Fruit fly (Drosophila melanogaster) whole organism, wandering third instar larva: Measurements from ENCODE around the gene Gr93c.

ENCODE experiments used
- Abd-B ChIP-seq: fragments of >200 bp; optimal IDR thresholded peaks from 2 replicates; lab custom pipeline; 2017; ENCODE audit warnings: missing biosample characterization, missing genetic modification characterization
- CG32264 ChIP-seq: fragments of 200-800 bp; sonication (Bioruptor generic); optimal IDR thresholded peaks from 2 replicates; lab custom pipeline; 2016; ENCODE audit warnings: missing biosample characterization, missing genetic modification characterization
- CrebA ChIP-seq: fragments of 200-800 bp; sonication (Bioruptor generic); optimal IDR thresholded peaks from 2 replicates; lab custom pipeline; 2016; ENCODE audit warnings: missing biosample characterization, mild to moderate bottlenecking, missing genetic modification characterization, borderline replicate concordance
- Dfd ChIP-seq: fragments of >200 bp; optimal IDR thresholded peaks from 2 replicates; lab custom pipeline; 2017; ENCODE audit warnings: missing biosample characterization, missing genetic modification characterization
- Dif ChIP-seq: fragments of 200-275, 200-300 bp; sonication (Bioruptor generic); optimal IDR thresholded peaks from 2 replicates; lab custom pipeline; 2018; ENCODE audit warnings: missing biosample characterization, missing genetic modification characterization; ENCODE audit not compliant: partially characterized antibody
- GATAd ChIP-seq: sonication (Bioruptor generic); optimal IDR thresholded peaks from 2 replicates; lab custom pipeline; 2016; ENCODE audit warnings: missing biosample characterization, missing genetic modification characterization
- HLH106 ChIP-seq: fragments of 200-800 bp; optimal IDR thresholded peaks from 3 replicates; lab custom pipeline; 2019; ENCODE audit warnings: missing biosample characterization, mild to moderate bottlenecking, missing genetic modification characterization, moderate library complexity
- Hnf4 ChIP-seq: fragments of 200-800 bp; sonication (Bioruptor generic); optimal IDR thresholded peaks from 2 replicates; lab custom pipeline; 2016; ENCODE audit warnings: missing biosample characterization, mild to moderate bottlenecking, missing genetic modification characterization
- Hr78 ChIP-seq: fragments of >200 bp; optimal IDR thresholded peaks from 2 replicates; lab custom pipeline; 2017; ENCODE audit warnings: missing biosample characterization, missing genetic modification characterization
- Hr83 ChIP-seq: fragments of 200-300 bp; sonication (Bioruptor generic); optimal IDR thresholded peaks from 2 replicates; lab custom pipeline; 2016; ENCODE audit warnings: missing biosample characterization, mild to moderate bottlenecking, missing genetic modification characterization, moderate library complexity; ENCODE audit not compliant: poor library complexity, severe bottlenecking
- Mio ChIP-seq: sonication (Bioruptor generic); optimal IDR thresholded peaks from 2 replicates; lab custom pipeline; 2016; ENCODE audit warnings: missing biosample characterization, missing genetic modification characterization
- N ChIP-seq: fragments of >200 bp; optimal IDR thresholded peaks from 2 replicates; lab custom pipeline; 2018; ENCODE audit warnings: missing biosample characterization, missing external identifiers, missing genetic modification characterization
- OdsH ChIP-seq: fragments of 200-800 bp; sonication (Bioruptor generic); optimal IDR thresholded peaks from 2 replicates; lab custom pipeline; 2016; ENCODE audit warnings: missing biosample characterization, mild to moderate bottlenecking, missing genetic modification characterization
- Rel ChIP-seq, 2 experiments: fragments of 200-800 bp; sonication (Bioruptor generic) in 1 of 2; optimal IDR thresholded peaks; 2 replicates in 1 of 2; 3 replicates in 1 of 2; lab custom pipeline; 2016 to 2019; ENCODE audit warnings: mild to moderate bottlenecking in 2 of 2, missing biosample characterization in 2 of 2, missing genetic modification characterization in 2 of 2, moderate library complexity in 1 of 2
- Sp1 ChIP-seq: fragments of 200-800 bp; sonication (Bioruptor generic); optimal IDR thresholded peaks from 3 replicates; lab custom pipeline; 2019; ENCODE audit warnings: missing biosample characterization, mild to moderate bottlenecking, missing genetic modification characterization, moderate library complexity
- Vsx2 ChIP-seq: fragments of 200-300, 225-300 bp; sonication (Bioruptor generic); optimal IDR thresholded peaks from 2 replicates; lab custom pipeline; 2018; ENCODE audit warnings: missing biosample characterization, missing genetic modification characterization; ENCODE audit not compliant: partially characterized antibody
- br ChIP-seq: fragments of 200-800 bp; sonication (Bioruptor generic); optimal IDR thresholded peaks from 2 replicates; lab custom pipeline; 2016; ENCODE audit warnings: missing biosample characterization, missing genetic modification characterization
- brk ChIP-seq: fragments of 200-800 bp; sonication (Bioruptor generic); optimal IDR thresholded peaks from 2 replicates; lab custom pipeline; 2016; ENCODE audit warnings: missing biosample characterization, mild to moderate bottlenecking, missing genetic modification characterization
- dl ChIP-seq, 2 experiments: fragments of 175-275, 200-275 bp in 1 of 2; fragments of 200-275 bp in 1 of 2; sonication (Bioruptor generic); optimal IDR thresholded peaks; lab custom pipeline; 2018; ENCODE audit warnings: mild to moderate bottlenecking in 2 of 2, missing biosample characterization in 2 of 2, missing genetic modification characterization in 2 of 2, moderate library complexity in 2 of 2; ENCODE audit not compliant: partially characterized antibody in 2 of 2, insufficient read depth in 1 of 2
- dmrt93B ChIP-seq: fragments of 200-800 bp; sonication (Bioruptor generic); optimal IDR thresholded peaks from 2 replicates; lab custom pipeline; 2018; ENCODE audit warnings: missing biosample characterization, mild to moderate bottlenecking, missing genetic modification characterization
- dsf ChIP-seq: sonication (Bioruptor generic); optimal IDR thresholded peaks from 2 replicates; lab custom pipeline; 2016; ENCODE audit warnings: missing biosample characterization, missing genetic modification characterization, borderline replicate concordance
- ey ChIP-seq: fragments of 200-800 bp; sonication (Bioruptor generic); optimal IDR thresholded peaks from 2 replicates; lab custom pipeline; 2016; ENCODE audit warnings: missing biosample characterization, missing genetic modification characterization
- foxo ChIP-seq, 2 experiments: fragments of 200-800 bp; sonication (Bioruptor generic); optimal IDR thresholded peaks; 2 replicates in 1 of 2; 3 replicates in 1 of 2; lab custom pipeline; 2016 to 2017; ENCODE audit warnings: missing biosample characterization in 2 of 2, missing genetic modification characterization in 2 of 2
- jim ChIP-seq: fragments of 175-275, 200-325 bp; sonication (Bioruptor generic); optimal IDR thresholded peaks from 2 replicates; lab custom pipeline; 2016; ENCODE audit warnings: missing biosample characterization, mild to moderate bottlenecking, missing genetic modification characterization
- pan ChIP-seq: fragments of >200 bp; optimal IDR thresholded peaks from 2 replicates; lab custom pipeline; 2017
- psq ChIP-seq: fragments of 200-800 bp; sonication (Bioruptor generic); optimal IDR thresholded peaks from 3 replicates; lab custom pipeline; 2017; ENCODE audit warnings: missing biosample characterization, mild to moderate bottlenecking, missing genetic modification characterization, moderate library complexity
- rgr ChIP-seq: fragments of 200-800 bp; sonication (Bioruptor generic); optimal IDR thresholded peaks from 3 replicates; lab custom pipeline; 2016; ENCODE audit warnings: missing biosample characterization, mild to moderate bottlenecking, missing genetic modification characterization
- sv ChIP-seq: fragments of 200-800 bp; sonication (Bioruptor generic); optimal IDR thresholded peaks from 3 replicates; lab custom pipeline; 2016; ENCODE audit warnings: missing biosample characterization, missing genetic modification characterization
- usp ChIP-seq: fragments of >200 bp; optimal IDR thresholded peaks from 2 replicates; lab custom pipeline; 2017; ENCODE audit warnings: missing biosample characterization, missing genetic modification characterization
- woc ChIP-seq: sonication (Bioruptor generic); optimal IDR thresholded peaks from 2 replicates; lab custom pipeline; 2016; ENCODE audit warnings: missing biosample characterization, mild to moderate bottlenecking, missing genetic modification characterization

The Gr93c gene

DNA sequence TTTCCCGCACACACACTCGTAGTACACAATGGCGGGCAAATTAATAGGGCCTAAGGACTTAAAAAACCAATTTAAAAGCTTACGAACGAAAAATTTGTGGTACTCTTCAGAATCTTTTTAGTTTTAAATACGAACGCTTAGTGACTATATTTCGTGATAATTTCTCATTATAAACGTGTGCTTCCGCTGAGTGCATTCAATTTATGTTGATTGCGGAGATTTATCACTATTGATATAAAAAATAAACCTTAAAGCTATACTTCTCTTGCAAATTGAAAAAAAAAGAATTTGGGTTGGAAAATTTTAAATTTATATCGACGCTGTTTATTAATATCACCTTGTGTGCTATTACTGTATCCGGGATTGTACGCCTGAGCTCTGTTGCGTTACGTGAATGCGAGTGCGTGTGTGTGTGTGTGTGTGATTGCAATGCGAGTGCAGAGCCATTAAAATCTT, 4.0 kb upstream of the Gr93c start (continued):
- TF ChIP-seq woc (GFP tag; lab: Kevin White, UChicago), result peak; percentile 97
- TF ChIP-seq Rel (GFP tag; optimal IDR thresholded peaks at IDR 0.05; lab: Kevin White, UChicago), result peak; percentile 73
- TF ChIP-seq Rel (tag; optimal IDR thresholded peaks at IDR 0.05; lab: Kevin White, UChicago), result peak; percentile 74
- TF ChIP-seq Vsx2 (GFP tag; lab: Kevin White, UChicago), result no peak
- peak; percentile 97 for TF ChIP-seq OdsH (GFP tag; lab: Kevin White, UChicago)
- TF ChIP-seq br, result peak; percentile 95
- no peak for TF ChIP-seq usp
- TF ChIP-seq Dfd (GFP tag; lab: Kevin White, UChicago), result peak; percentile 87
- peak; percentile 93 for TF ChIP-seq CG32264
- no peak for TF ChIP-seq CrebA

DNA sequence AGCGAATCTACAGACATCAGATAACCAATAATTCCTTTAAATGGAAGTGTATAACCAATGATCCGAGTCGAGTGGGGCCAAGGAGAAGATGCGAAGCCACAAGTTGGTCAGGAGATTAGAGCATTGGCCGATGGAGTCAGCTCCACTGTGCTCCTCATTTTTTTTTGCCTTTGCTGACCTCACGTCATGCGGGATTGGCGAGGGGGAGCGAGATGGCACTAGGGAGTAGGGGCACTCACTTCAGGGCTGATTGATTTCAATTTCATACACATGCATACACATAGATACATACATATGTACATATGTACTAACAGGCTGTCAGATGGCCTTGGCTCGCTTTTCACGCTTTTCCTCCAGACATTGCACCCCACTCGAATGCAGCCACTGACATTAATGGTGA, 3.2 kb upstream of the Gr93c start:
- no peak for TF ChIP-seq GATAd (GFP tag; lab: Kevin White, UChicago)
- no peak for TF ChIP-seq br
- no peak for TF ChIP-seq Sp1
- no peak for TF ChIP-seq sv (GFP tag; lab: Kevin White, UChicago)

dm6 chr3R:21847438-21847837, 2.4 kb upstream of the Gr93c start:
- TF ChIP-seq ey (GFP tag; lab: Kevin White, UChicago) (no peak), Rel (GFP tag; optimal IDR thresholded peaks at IDR 0.05; lab: Kevin White, UChicago) (no peak), Rel (tag; optimal IDR thresholded peaks at IDR 0.05; lab: Kevin White, UChicago) (peak; percentile 92), jim (GFP tag; lab: Kevin White, UChicago) (no peak), CG32264 (no peak), rgr (no peak), CrebA (no peak), N (GFP tag; lab: Kevin White, UChicago) (no peak), Hr83 (no peak)

- no peak for TF ChIP-seq Vsx2 (GFP tag; lab: Kevin White, UChicago)
- TF ChIP-seq Abd-B (GFP tag; lab: Kevin White, UChicago), result no peak
Observed at dm6 chr3R:21846559-21846958, 1.5 kb upstream of the Gr93c start, which contains the start of gene Gr93d. Gene Gr93d (minus strand): TSS chr3R:21846659.

DNA sequence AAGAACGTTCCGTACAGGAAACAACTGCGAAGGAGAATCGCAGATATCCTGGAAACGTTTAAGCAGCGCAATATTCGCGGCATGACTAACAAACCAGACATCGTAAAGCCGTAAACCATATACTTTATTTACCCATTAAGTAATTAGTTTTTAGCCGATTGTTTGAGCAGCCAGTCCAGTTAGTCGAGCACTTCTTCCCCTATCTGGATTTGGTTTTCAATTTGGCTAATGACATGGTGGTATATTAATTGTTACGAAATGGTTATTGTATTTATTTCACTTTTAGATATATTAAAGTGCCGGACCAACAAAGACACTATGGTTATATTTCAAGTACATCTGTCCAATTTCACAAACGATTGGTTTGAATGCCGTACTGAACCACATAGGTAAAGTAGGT, 1.4 kb downstream of the Gr93c start, which contains the start of gene Gr93b:
Gr93b (minus strand) TSS at position 101 of the 400 bp plus-strand sequence.
- TF ChIP-seq rgr, result no peak
- no peak for TF ChIP-seq CrebA
- no peak for TF ChIP-seq foxo (GFP tag; optimal IDR thresholded peaks at IDR 0.05; lab: Kevin White, UChicago)
- TF ChIP-seq pan (lab: Kevin White, UChicago), result no peak
- no peak for TF ChIP-seq dsf (GFP tag; lab: Kevin White, UChicago)
- TF ChIP-seq OdsH (GFP tag; lab: Kevin White, UChicago), result no peak
- no peak for TF ChIP-seq Hr78 (GFP tag; lab: Kevin White, UChicago)
- no peak for TF ChIP-seq psq (GFP tag; lab: Kevin White, UChicago)
- no peak for TF ChIP-seq N (GFP tag; lab: Kevin White, UChicago)
- no peak for TF ChIP-seq jim (GFP tag; lab: Kevin White, UChicago)
- TF ChIP-seq usp, result no peak
- TF ChIP-seq brk (GFP tag; lab: Kevin White, UChicago), result no peak
- no peak for TF ChIP-seq Hnf4 (GFP tag; lab: Kevin White, UChicago)
- no peak for TF ChIP-seq HLH106 (tag; lab: Kevin White, UChicago)
- TF ChIP-seq Mio, result no peak
- TF ChIP-seq Dif, result no peak
- TF ChIP-seq GATAd (GFP tag; lab: Kevin White, UChicago), result no peak
- TF ChIP-seq, all 38 proteins: peak for 0

DNA sequence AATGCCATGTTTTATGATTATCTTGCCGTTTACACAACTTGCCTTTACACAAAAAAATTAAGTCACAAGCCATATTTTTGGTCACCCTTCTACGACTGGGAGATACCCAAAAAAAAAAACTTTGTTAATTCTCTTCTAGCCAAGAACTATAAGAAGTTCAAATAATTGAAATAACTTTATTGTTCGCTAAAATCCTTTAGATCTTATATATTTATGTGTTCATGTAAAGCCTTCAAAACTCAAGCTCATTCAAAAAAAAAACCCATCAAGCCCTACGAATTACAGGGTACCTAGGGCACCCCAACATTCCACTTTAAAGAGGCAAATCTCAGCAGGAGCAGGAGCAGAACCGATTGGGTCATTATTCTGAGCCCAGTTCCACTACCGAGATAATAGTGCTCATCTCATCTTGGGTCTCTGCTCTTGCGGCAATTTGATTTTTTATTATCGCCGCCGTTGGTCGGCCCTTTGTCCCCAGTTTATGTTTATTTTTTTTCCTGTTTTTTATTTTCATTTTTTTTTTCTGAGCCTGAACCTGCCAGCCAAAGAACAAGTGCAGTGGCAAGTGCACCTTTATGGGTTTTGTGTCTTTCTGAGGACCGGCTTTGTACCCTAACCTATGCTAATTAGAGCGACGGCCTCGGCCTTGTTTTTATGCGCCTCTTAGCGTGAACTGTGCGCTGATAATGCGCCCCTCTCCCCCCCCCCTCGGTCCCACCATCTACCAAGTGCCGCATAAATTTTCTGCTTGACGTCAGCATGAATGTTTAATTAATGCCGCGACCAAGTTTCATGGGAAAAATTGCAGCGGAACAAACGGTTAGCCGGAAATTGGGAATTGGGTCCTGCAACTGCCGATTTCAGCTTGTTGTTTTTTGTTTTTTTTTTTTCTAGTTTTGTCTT, 3.3 kb downstream of the Gr93c start:
- TF ChIP-seq dl (GFP tag; optimal IDR thresholded peaks at IDR 0.05; lab: Kevin White, UChicago; ENCODE audit: insufficient read depth in 1 of 2, partially characterized antibody in 2 of 2) (no peak), Hr83 (no peak), brk (GFP tag; lab: Kevin White, UChicago) (no peak), CG32264 (no peak), dmrt93B (GFP tag; lab: Kevin White, UChicago) (no peak), foxo (GFP tag; optimal IDR thresholded peaks at IDR 0.05; lab: Kevin White, UChicago) (peak in 1 of 2 experiments; percentile 0)
